Fruit fly (Drosophila melanogaster): ENCODE measurements around the gene CASK.
A peak's percentile ranks its signal among the peaks of the same experiment; 100 is the strongest.

The CASK gene

dm6 chr3R:21777660-21778059, 44.8 kb downstream of the CASK start, which contains the start of gene Polr1H (continued):
- TF ChIP-seq CG1603 (tag; optimal IDR thresholded peaks at IDR 0.05) (no peak), bowl (GFP tag; IDR thresholded peaks at IDR 0.05) (no peak), CG12104 (GFP tag; optimal IDR thresholded peaks at IDR 0.05) (no peak), CG9797 (GFP tag; optimal IDR thresholded peaks at IDR 0.05) (peak; percentile 74), gcm2 (GFP tag; optimal IDR thresholded peaks at IDR 0.05) (no peak), Tbp (GFP tag; optimal IDR thresholded peaks at IDR 0.05) (no peak), HmgD (GFP tag; optimal IDR thresholded peaks at IDR 0.05) (no peak), Xrp1 (GFP tag; IDR thresholded peaks at IDR 0.05) (no peak), CG18476 (GFP tag; optimal IDR thresholded peaks at IDR 0.05) (no peak), CG10979 (tag; optimal IDR thresholded peaks at IDR 0.05) (no peak), NK7.1 (GFP tag; optimal IDR thresholded peaks at IDR 0.05) (no peak), CG34224 (GFP tag; IDR thresholded peaks at IDR 0.05; ENCODE audit: partially characterized antibody) (no peak), cg (GFP tag; optimal IDR thresholded peaks at IDR 0.05) (no peak), Antp (GFP tag; optimal IDR thresholded peaks at IDR 0.05) (no peak), CG13894 (tag; optimal IDR thresholded peaks at IDR 0.05) (no peak), pita (GFP tag; optimal IDR thresholded peaks at IDR 0.05) (peak; percentile 84), jumu (GFP tag; optimal IDR thresholded peaks at IDR 0.05) (no peak), Kr (GFP tag; optimal IDR thresholded peaks at IDR 0.05) (no peak), cad (GFP tag; optimal IDR thresholded peaks at IDR 0.05) (no peak), mld (GFP tag; IDR thresholded peaks at IDR 0.05; ENCODE audit: partially characterized antibody) (no peak), CG5953 (GFP tag; IDR thresholded peaks at IDR 0.05) (no peak), so (GFP tag; IDR thresholded peaks at IDR 0.05) (no peak), ems (GFP tag; optimal IDR thresholded peaks at IDR 0.05) (no peak), tna (GFP tag; IDR thresholded peaks at IDR 0.05; ENCODE audit: partially characterized antibody) (no peak), CG15514 (GFP tag; optimal IDR thresholded peaks at IDR 0.05) (peak; percentile 91), fd96Cb (tag; optimal IDR thresholded peaks at IDR 0.05) (no peak), lilli (GFP tag; optimal IDR thresholded peaks at IDR 0.05) (no peak), Stat92E (GFP tag; optimal IDR thresholded peaks at IDR 0.05) (peak in 1 of 3 experiments; percentile 62), Chrac-16 (GFP tag; optimal IDR thresholded peaks at IDR 0.05) (no peak), CG17829 (tag; optimal IDR thresholded peaks at IDR 0.05) (no peak), Gsc (GFP tag; IDR thresholded peaks at IDR 0.05) (no peak), pum (GFP tag; optimal IDR thresholded peaks at IDR 0.05) (no peak), Xbp1 (GFP tag; optimal IDR thresholded peaks at IDR 0.05) (no peak), tll (GFP tag; optimal IDR thresholded peaks at IDR 0.05) (no peak), CG9609 (GFP tag; optimal IDR thresholded peaks at IDR 0.05) (no peak), CG11504 (tag; optimal IDR thresholded peaks at IDR 0.05) (peak; percentile 75), onecut (GFP tag; IDR thresholded peaks at IDR 0.05) (no peak), CG5245 (GFP tag; optimal IDR thresholded peaks at IDR 0.05) (no peak), disco-r (GFP tag; optimal IDR thresholded peaks at IDR 0.05) (no peak), sima (GFP tag; optimal IDR thresholded peaks at IDR 0.05) (no peak), Side (GFP tag; optimal IDR thresholded peaks at IDR 0.05) (no peak), HmgZ (tag; optimal IDR thresholded peaks at IDR 0.05) (peak; percentile 44), danr (GFP tag; IDR thresholded peaks at IDR 0.05) (no peak), CG1832 (GFP tag; optimal IDR thresholded peaks at IDR 0.05) (no peak), B-H1 (GFP tag; IDR thresholded peaks at IDR 0.05) (no peak), fd64A (GFP tag; optimal IDR thresholded peaks at IDR 0.05) (no peak), CG8944 (GFP tag; optimal IDR thresholded peaks at IDR 0.05) (no peak), Ets65A (GFP tag) (no peak), CG17186 (GFP tag; optimal IDR thresholded peaks at IDR 0.05) (no peak), CG31365 (tag; optimal IDR thresholded peaks at IDR 0.05) (no peak), mirr (GFP tag; optimal IDR thresholded peaks at IDR 0.05) (no peak), br (optimal IDR thresholded peaks at IDR 0.05) (no peak), H2.0 (GFP tag; IDR thresholded peaks at IDR 0.05) (no peak)
